Fruit fly (Drosophila melanogaster) whole organism: ENCODE measurements around the gene Ucp4C.

Source experiments
- CG8478 ChIP-seq: fragments of >200 bp; optimal IDR thresholded peaks from 2 replicates; lab custom pipeline; 2018; ENCODE audit warnings: inconsistent platforms
- pan ChIP-seq: fragments of >200 bp; optimal IDR thresholded peaks from 2 replicates; lab custom pipeline; 2017

DNA sequence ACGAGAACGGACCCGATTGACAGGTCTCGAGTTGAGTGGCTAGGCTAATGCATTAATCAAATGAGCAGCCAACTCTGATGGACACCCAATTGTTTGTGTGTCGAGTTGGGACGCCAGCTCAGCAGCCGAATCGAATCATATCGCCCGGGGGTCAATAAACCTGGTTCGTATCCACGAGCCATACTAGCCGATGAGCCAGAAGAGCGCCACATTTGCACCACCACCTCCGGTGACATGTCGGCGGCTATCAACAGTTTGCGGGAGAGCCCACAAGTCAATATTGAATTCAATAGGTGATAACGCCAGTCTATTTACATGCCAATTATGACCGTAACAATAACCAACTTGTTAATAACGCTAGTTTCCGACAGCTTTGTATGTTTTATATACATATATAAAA lies 5.8 kb downstream of the Ucp4C start:
- no peak for TF ChIP-seq CG8478
- no peak for TF ChIP-seq pan (lab: Kevin White, UChicago)
